Worm (Caenorhabditis elegans): ENCODE measurements around the gene Y7A5A.24.

Y7A5A.24 gene

DNA sequence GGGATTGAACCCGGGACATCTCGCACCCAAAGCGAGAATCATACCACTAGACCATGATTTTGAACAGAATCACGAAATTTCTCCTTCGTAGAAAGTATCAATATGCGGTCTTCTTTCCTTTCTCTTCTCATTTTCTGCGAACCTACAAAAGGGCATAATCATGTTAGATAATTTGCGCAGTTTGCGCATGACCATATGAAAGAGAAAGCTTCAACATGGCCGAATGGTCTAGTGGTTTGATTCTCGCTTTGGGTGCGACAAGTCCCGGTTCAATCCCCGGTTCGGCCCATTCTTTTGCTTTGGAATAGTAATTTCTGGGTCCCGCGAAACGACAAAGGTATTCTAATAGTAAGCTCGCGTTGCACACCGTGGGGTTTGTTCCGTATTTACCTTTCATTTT lies 34.1 kb downstream of the Y7A5A.24 start:
- TF ChIP-seq ztf-16 (tag; optimal IDR thresholded peaks at IDR 0.05) (no peak), tbx-7 (tag; optimal IDR thresholded peaks at IDR 0.05) (no peak), ceh-34 (tag; optimal IDR thresholded peaks at IDR 0.05) (no peak), hlh-8 (tag; optimal IDR thresholded peaks at IDR 0.05) (no peak), ets-4 (tag; optimal IDR thresholded peaks at IDR 0.05) (no peak), pat-9 (tag; optimal IDR thresholded peaks at IDR 0.05) (no peak), ceh-45 (GFP tag; IDR thresholded peaks at IDR 0.05) (no peak), unc-3 (GFP tag; conservative IDR thresholded peaks at IDR 0.05) (no peak), unc-3 (tag; optimal IDR thresholded peaks at IDR 0.05) (no peak), odd-2 (tag; optimal IDR thresholded peaks at IDR 0.05) (no peak), nhr-232 (tag; optimal IDR thresholded peaks at IDR 0.05) (no peak), ceh-24 (tag; optimal IDR thresholded peaks at IDR 0.05) (no peak), ceh-2 (tag; optimal IDR thresholded peaks at IDR 0.05) (no peak)

DNA sequence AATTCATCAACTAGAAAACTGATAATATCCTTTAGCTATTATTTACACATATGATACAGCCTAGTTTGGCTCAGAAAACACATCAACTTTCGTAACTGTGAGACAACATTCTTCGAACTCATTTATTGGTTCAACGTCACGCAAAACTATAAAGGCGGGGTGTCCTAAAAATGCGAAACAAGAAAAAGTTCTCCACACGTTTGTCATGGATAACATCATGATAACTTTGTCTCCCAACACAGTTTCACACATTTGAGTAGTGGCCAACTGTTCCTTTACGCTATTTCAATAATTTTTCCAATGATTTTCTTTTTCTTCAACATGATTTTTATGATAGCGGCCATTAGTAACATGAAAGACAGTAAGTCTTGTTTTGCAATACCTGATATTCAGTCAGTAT lies 35.2 kb downstream of the Y7A5A.24 start, which contains the start of gene srxa-9:
srxa-9 (plus strand) TSS at position 301 of the 400 bp plus-strand sequence.
- TF ChIP-seq ceh-48 (tag; optimal IDR thresholded peaks at IDR 0.05), result no peak
- no peak for TF ChIP-seq T23F11.4 (GFP tag; optimal IDR thresholded peaks at IDR 0.05)
- TF ChIP-seq madf-2 (tag; optimal IDR thresholded peaks at IDR 0.05), result no peak
- no peak for TF ChIP-seq odd-2 (tag; optimal IDR thresholded peaks at IDR 0.05)
- no peak for TF ChIP-seq ttx-3 (tag; optimal IDR thresholded peaks at IDR 0.05)
- TF ChIP-seq pha-2 (tag; optimal IDR thresholded peaks at IDR 0.05), result no peak
- TF ChIP-seq ceh-24 (tag; optimal IDR thresholded peaks at IDR 0.05), result no peak
- TF ChIP-seq sox-4 (tag; optimal IDR thresholded peaks at IDR 0.05), result no peak

ce11 chrX:15742310-15742709 lies 39.6 kb downstream of the Y7A5A.24 start, which contains the start of gene nhr-255:
Gene nhr-255 (plus strand): TSS chrX:15742610.
- no peak for TF ChIP-seq fkh-6 (tag; optimal IDR thresholded peaks at IDR 0.05)
- TF ChIP-seq C38D4.7 (GFP tag; optimal IDR thresholded peaks at IDR 0.05), result no peak
- TF ChIP-seq syd-9 (tag; optimal IDR thresholded peaks at IDR 0.05), result no peak
- no peak for TF ChIP-seq K09A11.1 (tag; optimal IDR thresholded peaks at IDR 0.05; ENCODE audit: insufficient read depth)
- no peak for TF ChIP-seq hlh-8 (tag; optimal IDR thresholded peaks at IDR 0.05)
- no peak for TF ChIP-seq ceh-31 (tag; optimal IDR thresholded peaks at IDR 0.05)
- TF ChIP-seq pat-9 (tag; optimal IDR thresholded peaks at IDR 0.05), result no peak
- TF ChIP-seq pqm-1 (tag; optimal IDR thresholded peaks at IDR 0.05), result no peak

ce11 chrX:15741852-15742251 lies 40.1 kb downstream of the Y7A5A.24 start:
- peak; percentile 90 for TF ChIP-seq hlh-6 (tag; optimal IDR thresholded peaks at IDR 0.05)
- peak; percentile 80 for TF ChIP-seq rnt-1 (tag; optimal IDR thresholded peaks at IDR 0.05)
- no peak for TF ChIP-seq ama-1 (optimal IDR thresholded peaks at IDR 0.05)
- TF ChIP-seq ets-4 (tag; optimal IDR thresholded peaks at IDR 0.05), result peak; percentile 48
- peak; percentile 84 for TF ChIP-seq fkh-6 (tag; optimal IDR thresholded peaks at IDR 0.05)
- TF ChIP-seq C38D4.7 (GFP tag; optimal IDR thresholded peaks at IDR 0.05), result peak; percentile 85
- peak; percentile 83 for TF ChIP-seq madf-2 (tag; optimal IDR thresholded peaks at IDR 0.05)
- peak; percentile 86 for TF ChIP-seq tbx-2 (tag; optimal IDR thresholded peaks at IDR 0.05)
- peak; percentile 82 for TF ChIP-seq pha-2 (tag; optimal IDR thresholded peaks at IDR 0.05)
- peak; percentile 80 for TF ChIP-seq F13H6.1 (tag; optimal IDR thresholded peaks at IDR 0.05)
- TF ChIP-seq eyg-1 (tag; optimal IDR thresholded peaks at IDR 0.05), result peak; percentile 86
- peak; percentile 77 for TF ChIP-seq hlh-8 (tag; optimal IDR thresholded peaks at IDR 0.05)
- peak; percentile 72 for TF ChIP-seq ahr-1 (tag; optimal IDR thresholded peaks at IDR 0.05)
- TF ChIP-seq ceh-48 (tag; optimal IDR thresholded peaks at IDR 0.05), result peak; percentile 78
- peak; percentile 90 for TF ChIP-seq gmeb-2 (tag; optimal IDR thresholded peaks at IDR 0.05)
- TF ChIP-seq ceh-6 (GFP tag; optimal IDR thresholded peaks at IDR 0.05), result peak; percentile 85
- peak; percentile 79 for TF ChIP-seq ceh-2 (tag; optimal IDR thresholded peaks at IDR 0.05)
- peak; percentile 83 for TF ChIP-seq lin-11 (tag; optimal IDR thresholded peaks at IDR 0.05)
- TF ChIP-seq K02D7.2 (tag; optimal IDR thresholded peaks at IDR 0.05), result peak; percentile 86
- TF ChIP-seq ref-2 (tag; optimal IDR thresholded peaks at IDR 0.05), result peak; percentile 88
- peak; percentile 23 for TF ChIP-seq tbx-7 (tag; optimal IDR thresholded peaks at IDR 0.05)
- peak; percentile 80 for TF ChIP-seq nhr-232 (tag; optimal IDR thresholded peaks at IDR 0.05)
- TF ChIP-seq ceh-30 (tag; optimal IDR thresholded peaks at IDR 0.05), result peak; percentile 39
- TF ChIP-seq sox-2 (GFP tag; IDR thresholded peaks at IDR 0.05), result peak; percentile 90
- TF ChIP-seq odd-2 (tag; optimal IDR thresholded peaks at IDR 0.05), result peak; percentile 30
- TF ChIP-seq unc-86 (tag; optimal IDR thresholded peaks at IDR 0.05), result peak; percentile 79
- peak; percentile 53 for TF ChIP-seq pag-3 (tag; optimal IDR thresholded peaks at IDR 0.05; ENCODE audit: borderline replicate concordance)
- TF ChIP-seq nfya-1 (tag; optimal IDR thresholded peaks at IDR 0.05), result peak; percentile 74
- peak; percentile 90 for TF ChIP-seq T23F11.4 (GFP tag; optimal IDR thresholded peaks at IDR 0.05)
- peak; percentile 67 for TF ChIP-seq ceh-9 (tag; optimal IDR thresholded peaks at IDR 0.05)
- peak; percentile 77 for TF ChIP-seq syd-9 (tag; optimal IDR thresholded peaks at IDR 0.05)
- TF ChIP-seq pqm-1 (tag; optimal IDR thresholded peaks at IDR 0.05), result peak; percentile 84
- TF ChIP-seq hlh-13 (GFP tag; optimal IDR thresholded peaks at IDR 0.05), result peak; percentile 71
- TF ChIP-seq lim-6 (tag; optimal IDR thresholded peaks at IDR 0.05), result peak; percentile 37

Data from whole organism, late embryonic.